Worm (Caenorhabditis elegans): ENCODE data around the gene msp-57.

Gene msp-57

DNA sequence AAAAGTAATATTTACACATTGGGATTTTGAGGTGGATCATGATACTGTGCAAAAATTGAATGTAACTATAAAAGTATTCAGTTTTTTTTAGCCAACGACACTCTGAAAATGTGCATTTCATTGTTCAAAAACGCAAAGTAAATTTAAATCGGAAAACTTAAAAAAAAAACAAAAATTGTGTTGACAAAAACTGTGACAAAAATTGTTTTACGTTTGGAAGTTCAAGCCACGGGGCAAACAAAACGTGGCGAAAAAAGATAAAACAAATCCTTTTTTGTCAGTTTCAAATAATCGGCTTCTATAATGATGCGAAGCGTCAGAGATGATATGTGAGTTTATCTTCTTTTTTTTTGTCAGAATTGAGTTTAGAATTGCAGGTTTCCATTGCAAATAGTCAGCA, 49.2 kb downstream of the msp-57 start, which contains the start of gene AC7.3:
TSS of gene AC7.3 (plus strand) at position 301 of the 400 bp plus-strand sequence.
- TF ChIP-seq ceh-43 (GFP tag; optimal IDR thresholded peaks at IDR 0.05) (no peak), unc-62 (GFP tag; optimal IDR thresholded peaks at IDR 0.05) (no peak), sptf-1 (tag; optimal IDR thresholded peaks at IDR 0.05) (no peak), lin-13 (tag; optimal IDR thresholded peaks at IDR 0.05) (no peak), ztf-11 (tag; optimal IDR thresholded peaks at IDR 0.05) (no peak), unc-39 (tag; optimal IDR thresholded peaks at IDR 0.05) (no peak), elt-3 (tag; optimal IDR thresholded peaks at IDR 0.05) (no peak)

Measured in whole organism, mixed stage, embryonic.